Fruit fly (Drosophila melanogaster): ENCODE results near the gene mnb.

DNA sequence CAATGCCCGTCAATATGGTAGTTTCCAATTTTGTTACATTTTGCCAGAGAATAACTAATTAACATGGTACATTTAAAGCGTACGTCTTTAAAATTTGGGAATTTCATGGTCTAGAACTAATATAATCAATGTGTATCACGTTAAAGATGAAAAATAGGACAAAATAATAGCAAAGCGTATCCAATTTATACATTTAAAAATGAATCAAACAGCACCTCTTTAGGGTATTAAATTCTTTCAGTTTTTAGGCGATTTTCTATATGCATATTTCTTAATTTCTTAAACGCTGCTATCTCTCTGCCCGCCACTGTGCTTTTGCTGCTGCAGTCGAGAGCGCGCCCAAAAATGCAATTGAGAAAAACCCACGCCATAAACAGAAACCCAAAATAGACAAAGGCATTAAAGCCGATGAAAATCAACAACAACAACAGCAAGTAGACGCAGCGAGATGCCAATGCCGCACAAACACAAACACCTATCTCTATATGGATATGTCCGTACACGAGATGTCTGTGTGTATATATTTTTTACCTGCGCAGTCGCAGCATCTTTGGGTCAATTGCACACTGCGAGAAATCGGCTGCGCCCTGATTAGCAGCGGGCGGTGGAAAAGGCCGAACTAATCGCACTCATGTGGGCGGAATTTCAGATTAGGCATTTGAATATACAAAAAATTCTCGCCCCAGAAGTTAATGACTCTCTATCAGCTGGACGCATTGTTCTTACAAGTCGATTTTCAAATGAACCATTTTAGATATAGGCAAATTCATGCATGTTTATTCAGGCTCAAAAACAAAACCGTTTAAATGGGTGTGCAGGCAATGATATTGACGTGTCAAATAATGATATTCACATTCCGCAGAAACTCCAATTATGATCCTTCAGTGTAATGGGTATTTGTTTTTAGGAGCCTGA is 57.7 kb downstream of the mnb start:
- TF ChIP-seq CTCF (optimal IDR thresholded peaks at IDR 0.05) (no peak), CG8478 (optimal IDR thresholded peaks at IDR 0.05) (no peak)
